Worm (Caenorhabditis elegans) whole organism, L2 larva: Measurements from ENCODE around the gene srw-98.

Source experiments
- ZK546.5 ChIP-seq: sonication (generic microtip); optimal IDR thresholded peaks from 2 replicates; lab custom pipeline; 2017; ENCODE audit warnings: missing biosample characterization, missing genetic modification characterization
- elt-3 ChIP-seq: sonication (generic microtip); optimal IDR thresholded peaks from 2 replicates; lab custom pipeline; 2017; ENCODE audit warnings: missing biosample characterization, missing genetic modification characterization
- mdl-1 ChIP-seq, 2 experiments: fragments of 150-350 bp in 1 of 2; sonication (generic microtip) in 1 of 2; optimal IDR thresholded peaks; 2 replicates each; lab custom pipeline; 2017; ENCODE audit warnings: missing biosample characterization in 2 of 2, missing genetic modification characterization in 2 of 2

ce11 chrV:1640008-1640407 lies 38.1 kb downstream of the srw-98 start, which contains the start of gene str-221:
- TF ChIP-seq elt-3 (tag; lab: Kevin White, UChicago) (no peak), ZK546.5 (tag; lab: Kevin White, UChicago) (no peak), mdl-1 (tag; optimal IDR thresholded peaks at IDR 0.05; lab: Kevin White, UChicago) (no peak)
